Worm (Caenorhabditis elegans) whole organism, young adult: ENCODE data around the gene acc-4.

Source experiments
- B0035.1 ChIP-seq: sonication (generic microtip); optimal IDR thresholded peaks from 2 replicates; lab custom pipeline; 2016; ENCODE audit warnings: missing genetic modification characterization, mild to moderate bottlenecking, missing compliant biosample characterization, missing genotype, missing genetic modification reagents
- B0336.3 ChIP-seq: fragments of 200-800 bp; sonication (Bioruptor generic); IDR thresholded peaks from 2 replicates; pipeline ENCODE4 v1.3.6; 2022; ENCODE audit warnings: missing genetic modification characterization, missing compliant biosample characterization
- C17E4.6 ChIP-seq: fragments of 200-800 bp; sonication (Bioruptor generic); IDR thresholded peaks from 2 replicates; pipeline ENCODE4 v1.3.6; 2022; ENCODE audit warnings: missing genetic modification reagents, missing genetic modification characterization, missing compliant biosample characterization
- F33H1.4 ChIP-seq: fragments of 200-800 bp; sonication (Bioruptor generic); IDR thresholded peaks from 2 replicates; pipeline ENCODE4 v1.3.6; 2022; ENCODE audit warnings: missing genetic modification reagents, missing genetic modification characterization, missing compliant biosample characterization
- F52B5.7 ChIP-seq: sonication (generic microtip); optimal IDR thresholded peaks from 2 replicates; lab custom pipeline; 2016; ENCODE audit warnings: mild to moderate bottlenecking, missing genetic modification characterization, missing compliant biosample characterization
- F55B11.4 ChIP-seq: sonication (generic microtip); optimal IDR thresholded peaks from 2 replicates; lab custom pipeline; 2016; ENCODE audit warnings: missing compliant biosample characterization, missing genetic modification characterization, borderline replicate concordance; ENCODE audit not compliant: insufficient read depth
- F57A8.1 ChIP-seq: fragments of 200-800 bp; sonication (Bioruptor generic); optimal IDR thresholded peaks from 2 replicates; lab custom pipeline; 2018; ENCODE audit warnings: mild to moderate bottlenecking, missing genetic modification characterization, moderate library complexity, missing compliant biosample characterization
- T07F8.4 ChIP-seq: sonication (generic microtip); optimal IDR thresholded peaks from 2 replicates; lab custom pipeline; 2016; ENCODE audit warnings: mild to moderate bottlenecking, missing genetic modification characterization, moderate library complexity, missing compliant biosample characterization
- Y53F4B.3 ChIP-seq: fragments of 200-800 bp; sonication (Bioruptor generic); IDR thresholded peaks from 2 replicates; pipeline ENCODE4 v1.3.6; 2022; ENCODE audit warnings: missing genetic modification reagents, missing genetic modification characterization, missing compliant biosample characterization
- Y67H2A.10 ChIP-seq: fragments of 200-800 bp; sonication (Bioruptor generic); conservative IDR thresholded peaks from 2 replicates; pipeline ENCODE4 v1.3.6; 2022; ENCODE audit warnings: missing genetic modification reagents, missing genetic modification characterization, missing compliant biosample characterization
- aptf-2 ChIP-seq: fragments of 200-800 bp; sonication (Bioruptor generic); conservative IDR thresholded peaks from 2 replicates; pipeline ENCODE4 v1.3.6; 2022; ENCODE audit warnings: missing genetic modification reagents, missing genetic modification characterization, missing compliant biosample characterization
- atf-7 ChIP-seq: sonication (generic microtip); optimal IDR thresholded peaks from 2 replicates; lab custom pipeline; 2017; ENCODE audit warnings: mild to moderate bottlenecking, missing genetic modification characterization, missing compliant biosample characterization
- athp-1 ChIP-seq: sonication (generic microtip); optimal IDR thresholded peaks from 2 replicates; lab custom pipeline; 2017; ENCODE audit warnings: mild to moderate bottlenecking, missing genetic modification characterization, missing compliant biosample characterization
- attf-5 ChIP-seq: fragments of 200-800 bp; sonication (Bioruptor generic); optimal IDR thresholded peaks from 2 replicates; lab custom pipeline; 2018; ENCODE audit warnings: mild to moderate bottlenecking, missing genetic modification characterization, missing compliant biosample characterization
- attf-6 ChIP-seq: fragments of 200-800 bp; sonication (Bioruptor generic); IDR thresholded peaks from 2 replicates; pipeline ENCODE4 v1.3.6; 2022; ENCODE audit warnings: missing genetic modification reagents, missing genetic modification characterization, missing compliant biosample characterization
- bed-2 ChIP-seq: fragments of 200-800 bp; sonication (Bioruptor generic); IDR thresholded peaks from 2 replicates; pipeline ENCODE4 v1.3.6; 2022; ENCODE audit warnings: missing genetic modification reagents, missing genetic modification characterization, missing compliant biosample characterization
- cebp-1 ChIP-seq, 2 experiments: fragments of 200-800 bp in 1 of 2; sonication (Bioruptor generic) in 1 of 2; sonication (generic microtip) in 1 of 2; IDR thresholded peaks in 1 of 2; optimal IDR thresholded peaks in 1 of 2; 2 replicates each; pipeline versions ENCODE4 v1.3.6 to Lab custom; 2017 to 2022; ENCODE audit warnings: missing compliant biosample characterization in 2 of 2, missing genetic modification characterization in 2 of 2, mild to moderate bottlenecking in 1 of 2, missing genetic modification reagents in 1 of 2, moderate library complexity in 1 of 2
- ceh-79 ChIP-seq: sonication (generic microtip); optimal IDR thresholded peaks from 2 replicates; lab custom pipeline; 2017; ENCODE audit warnings: mild to moderate bottlenecking, missing genetic modification characterization, missing compliant biosample characterization
- chd-7 ChIP-seq: sonication (generic microtip); optimal IDR thresholded peaks from 2 replicates; lab custom pipeline; 2016; ENCODE audit warnings: mild to moderate bottlenecking, missing genetic modification characterization, moderate library complexity, missing compliant biosample characterization
- dpff-1 ChIP-seq: sonication (generic microtip); optimal IDR thresholded peaks from 2 replicates; lab custom pipeline; 2017; ENCODE audit warnings: mild to moderate bottlenecking, missing genetic modification characterization, missing compliant biosample characterization
- egl-18 ChIP-seq: fragments of 200-800 bp; sonication (Bioruptor generic); IDR thresholded peaks from 2 replicates; pipeline ENCODE4 v1.3.6; 2022; ENCODE audit warnings: missing genetic modification reagents, missing genetic modification characterization, missing compliant biosample characterization
- egl-44 ChIP-seq: fragments of 200-800 bp; sonication (Bioruptor generic); IDR thresholded peaks from 2 replicates; pipeline ENCODE4 v1.3.6; 2022; ENCODE audit warnings: missing genetic modification reagents, missing genetic modification characterization, missing compliant biosample characterization
- hlh-12 ChIP-seq: sonication (generic microtip); optimal IDR thresholded peaks from 2 replicates; lab custom pipeline; 2016; ENCODE audit warnings: missing genetic modification characterization, missing compliant biosample characterization
- hrde-1 ChIP-seq: sonication (generic microtip); optimal IDR thresholded peaks from 2 replicates; lab custom pipeline; 2016; ENCODE audit warnings: missing genetic modification characterization, mild to moderate bottlenecking, missing compliant biosample characterization, moderate library complexity, missing genotype, missing genetic modification reagents, borderline replicate concordance
- lag-1 ChIP-seq: fragments of 200-800 bp; sonication (Bioruptor generic); IDR thresholded peaks from 2 replicates; pipeline ENCODE4 v1.3.6; 2022; ENCODE audit warnings: missing genetic modification reagents, missing genetic modification characterization, missing compliant biosample characterization
- let-526 ChIP-seq: fragments of 200-800 bp; sonication (Bioruptor generic); IDR thresholded peaks from 2 replicates; pipeline ENCODE4 v1.3.6; 2022; ENCODE audit warnings: missing genetic modification reagents, missing genetic modification characterization, missing compliant biosample characterization
- lin-26 ChIP-seq: fragments of 200-800 bp; sonication (Bioruptor generic); IDR thresholded peaks from 2 replicates; pipeline ENCODE4 v1.3.6; 2022; ENCODE audit warnings: missing genetic modification reagents, missing genetic modification characterization, missing compliant biosample characterization
- lin-35 ChIP-seq, 3 experiments: fragments of 150-350 bp in 2 of 3; sonication (generic microtip) in 1 of 3; optimal IDR thresholded peaks; 2 replicates each; lab custom pipeline; 2014 to 2018; ENCODE audit warnings: missing biosample characterization in 3 of 3, missing genetic modification characterization in 3 of 3, missing genetic modification reagents in 3 of 3
- lin-54 ChIP-seq: fragments of 200-800 bp; sonication (Bioruptor generic); optimal IDR thresholded peaks from 2 replicates; lab custom pipeline; 2018; ENCODE audit warnings: mild to moderate bottlenecking, missing genetic modification characterization, missing compliant biosample characterization
- madf-3 ChIP-seq: fragments of 200-800 bp; sonication (Bioruptor generic); IDR thresholded peaks from 2 replicates; pipeline ENCODE4 v1.3.6; 2022; ENCODE audit warnings: missing genetic modification reagents, missing genetic modification characterization, missing compliant biosample characterization
- mel-28 ChIP-seq: sonication (generic microtip); optimal IDR thresholded peaks from 2 replicates; lab custom pipeline; 2016; ENCODE audit warnings: borderline replicate concordance, mild to moderate bottlenecking, missing genetic modification characterization, missing compliant biosample characterization
- nhr-80 ChIP-seq: sonication (generic microtip); optimal IDR thresholded peaks from 2 replicates; lab custom pipeline; 2016; ENCODE audit warnings: missing genetic modification characterization, missing compliant biosample characterization
- pbrm-1 ChIP-seq: fragments of 200-800 bp; sonication (Bioruptor generic); IDR thresholded peaks from 2 replicates; pipeline ENCODE4 v1.3.6; 2022; ENCODE audit warnings: missing genetic modification reagents, missing genetic modification characterization, missing compliant biosample characterization
- pha-4 ChIP-seq: fragments of 150-350 bp; sonication (generic microtip); optimal IDR thresholded peaks from 2 replicates; lab custom pipeline; 2014; ENCODE audit warnings: missing biosample characterization, missing genetic modification reagents, missing genetic modification characterization
- rcor-1 ChIP-seq: fragments of 200-800 bp; sonication (Bioruptor generic); IDR thresholded peaks from 2 replicates; pipeline ENCODE4 v1.3.6; 2022; ENCODE audit warnings: missing genetic modification reagents, missing genetic modification characterization, missing compliant biosample characterization
- rec-8 ChIP-seq, 2 experiments: sonication (generic microtip); optimal IDR thresholded peaks; 2 replicates each; lab custom pipeline; 2016; ENCODE audit warnings: mild to moderate bottlenecking in 2 of 2, missing genetic modification characterization in 2 of 2, missing genetic modification reagents in 2 of 2, missing genotype in 2 of 2, missing biosample characterization in 1 of 2, missing compliant biosample characterization in 1 of 2, moderate library complexity in 1 of 2
- repo-1 ChIP-seq: sonication (generic microtip); optimal IDR thresholded peaks from 2 replicates; lab custom pipeline; 2017; ENCODE audit warnings: mild to moderate bottlenecking, missing genetic modification characterization, missing compliant biosample characterization
- snpc-1.1 ChIP-seq: sonication (generic microtip); optimal IDR thresholded peaks from 2 replicates; lab custom pipeline; 2017; ENCODE audit warnings: missing genetic modification characterization, mild to moderate bottlenecking, missing compliant biosample characterization, antibody characterized with exemption, moderate library complexity, missing genotype, missing genetic modification reagents; ENCODE audit not compliant: insufficient read depth
- snpc-4 ChIP-seq, 5 experiments: fragments of 150-350 bp in 1 of 5; sonication (generic microtip) in 4 of 5; optimal IDR thresholded peaks; 2 replicates each; lab custom pipeline; 2014 to 2018; ENCODE audit warnings: missing genetic modification characterization in 5 of 5, missing biosample characterization in 3 of 5, antibody characterized with exemption in 2 of 5, mild to moderate bottlenecking in 2 of 5, missing compliant biosample characterization in 2 of 5, missing genotype in 2 of 5, moderate library complexity in 2 of 5, missing genetic modification reagents in 1 of 5
- somi-1 ChIP-seq: fragments of 200-800 bp; sonication (Bioruptor generic); optimal IDR thresholded peaks from 2 replicates; lab custom pipeline; 2018; ENCODE audit warnings: mild to moderate bottlenecking, missing genetic modification characterization, missing compliant biosample characterization
- sptf-2 ChIP-seq: fragments of 200-800 bp; sonication (Bioruptor generic); optimal IDR thresholded peaks from 2 replicates; lab custom pipeline; 2018; ENCODE audit warnings: mild to moderate bottlenecking, missing genetic modification characterization, missing compliant biosample characterization
- unc-130 ChIP-seq: sonication (generic microtip); optimal IDR thresholded peaks from 2 replicates; lab custom pipeline; 2016; ENCODE audit warnings: missing genetic modification reagents, missing genetic modification characterization, missing compliant biosample characterization
- unc-62 ChIP-seq: fragments of 150-350 bp; optimal IDR thresholded peaks from 2 replicates; lab custom pipeline; 2014; ENCODE audit warnings: missing biosample characterization, missing genetic modification reagents, missing genetic modification characterization
- xnd-1 ChIP-seq: sonication (generic microtip); optimal IDR thresholded peaks from 2 replicates; lab custom pipeline; 2016; ENCODE audit warnings: missing genotype, missing genetic modification reagents, missing genetic modification characterization, missing compliant biosample characterization

The acc-4 gene

DNA sequence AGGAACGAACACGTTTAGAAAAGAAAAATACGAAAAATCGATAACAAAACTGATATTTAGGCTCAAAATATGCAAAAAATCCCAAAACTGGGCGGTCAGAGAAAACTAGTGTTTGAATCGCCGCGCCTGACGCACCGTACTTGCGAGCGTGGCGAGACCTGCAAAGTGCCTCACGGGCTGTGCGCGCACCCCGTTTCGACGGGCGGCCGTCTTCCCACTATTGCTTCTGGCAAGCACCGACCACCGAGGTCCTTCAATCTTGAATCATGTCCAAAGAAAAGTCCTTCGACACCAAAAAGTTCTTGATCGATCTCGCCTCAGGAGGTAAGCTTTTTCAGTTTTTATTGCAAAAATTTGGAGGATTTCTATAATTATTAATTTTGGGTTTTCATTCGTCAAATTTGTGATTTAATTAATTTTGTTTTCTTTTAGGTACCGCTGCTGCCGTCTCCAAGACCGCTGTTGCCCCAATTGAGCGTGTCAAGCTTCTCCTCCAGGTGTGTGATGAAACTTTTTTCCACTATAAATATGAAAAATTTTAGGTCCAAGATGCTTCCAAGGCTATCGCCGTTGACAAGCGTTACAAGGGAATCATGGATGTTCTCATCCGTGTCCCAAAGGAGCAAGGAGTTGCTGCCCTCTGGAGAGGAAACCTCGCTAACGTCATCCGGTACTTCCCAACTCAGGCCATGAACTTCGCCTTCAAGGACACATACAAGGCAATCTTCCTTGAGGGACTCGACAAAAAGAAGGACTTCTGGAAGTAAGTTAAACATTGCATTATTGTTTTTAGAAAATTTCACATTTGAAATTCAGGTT, 20.8 kb downstream of the acc-4 start, which contains the start of gene ant-1.1 (continued):
- no peak for TF ChIP-seq hlh-12 (tag; lab: Kevin White, UChicago)
- TF ChIP-seq athp-1 (tag; lab: Kevin White, UChicago): peak; percentile 81
- TF ChIP-seq ceh-79: peak; percentile 19
- peak; percentile 69 for TF ChIP-seq cebp-1 (GFP tag; IDR thresholded peaks at IDR 0.05; lab: Robert Waterston, UW)
- peak; percentile 84 for TF ChIP-seq cebp-1 (tag; optimal IDR thresholded peaks at IDR 0.05; lab: Kevin White, UChicago)
- TF ChIP-seq hrde-1 (tag; lab: Kevin White, UChicago): no peak
- TF ChIP-seq unc-62 (GFP tag; lab: Kevin White, UChicago): no peak
- TF ChIP-seq lin-35 (GFP tag; optimal IDR thresholded peaks at IDR 0.05; lab: Kevin White, UChicago): peak; percentile 13 to 96 (median 66)
- TF ChIP-seq rcor-1 (GFP tag; lab: Robert Waterston, UW): peak; percentile 87
- TF ChIP-seq F52B5.7: no peak
- TF ChIP-seq unc-130 (GFP tag; lab: Kevin White, UChicago): peak; percentile 30
- TF ChIP-seq somi-1 (GFP tag; lab: Kevin White, UChicago): peak; percentile 35
- peak; percentile 63 for TF ChIP-seq nhr-80 (tag; lab: Kevin White, UChicago)
- no peak for TF ChIP-seq snpc-4 (GFP tag; optimal IDR thresholded peaks at IDR 0.05; lab: Kevin White, UChicago)
- peak in 3 of 4 experiments; percentile 34 to 65 (median 57) for TF ChIP-seq snpc-4 (tag; optimal IDR thresholded peaks at IDR 0.05; lab: Kevin White, UChicago)
- TF ChIP-seq xnd-1 (tag; lab: Kevin White, UChicago): peak; percentile 45
- peak; percentile 72; the same call in 1 of the 2 replicates for TF ChIP-seq B0336.3 (GFP tag; lab: Robert Waterston, UW)
- no peak for TF ChIP-seq snpc-1.1 (tag; lab: Kevin White, UChicago)
- TF ChIP-seq aptf-2 (GFP tag; lab: Robert Waterston, UW): peak; percentile 82
- TF ChIP-seq pha-4 (tag; lab: Kevin White, UChicago): no peak
- TF ChIP-seq dpff-1 (tag; lab: Kevin White, UChicago): no peak
- TF ChIP-seq Y67H2A.10: peak; percentile 84
- no peak for TF ChIP-seq rec-8 (tag; optimal IDR thresholded peaks at IDR 0.05; lab: Kevin White, UChicago)
- peak; percentile 69; the same call in 1 of the 2 replicates for TF ChIP-seq lin-26 (GFP tag; lab: Robert Waterston, UW)
- peak; percentile 63 for TF ChIP-seq Y53F4B.3 (GFP tag; lab: Robert Waterston, UW)
- peak; percentile 1 for TF ChIP-seq B0035.1 (tag; lab: Kevin White, UChicago)
- TF ChIP-seq C17E4.6: peak; percentile 79; the same call in 1 of the 2 replicates
- peak; percentile 81 for TF ChIP-seq atf-7 (tag; lab: Kevin White, UChicago)
- TF ChIP-seq T07F8.4: no peak
- TF ChIP-seq F33H1.4 (GFP tag; lab: Robert Waterston, UW): peak; percentile 99
- peak; percentile 91 for TF ChIP-seq pbrm-1 (GFP tag; lab: Robert Waterston, UW)
- TF ChIP-seq F57A8.1: no peak
- TF ChIP-seq F55B11.4 (tag; lab: Kevin White, UChicago): no peak
- no peak for TF ChIP-seq egl-18 (GFP tag; lab: Robert Waterston, UW)
- peak; percentile 22 for TF ChIP-seq sptf-2 (GFP tag; lab: Kevin White, UChicago)
- TF ChIP-seq repo-1: peak; percentile 61
- TF ChIP-seq lin-54 (GFP tag; lab: Kevin White, UChicago): peak; percentile 99
- peak; percentile 38 for TF ChIP-seq mel-28
- peak; percentile 91 for TF ChIP-seq madf-3 (GFP tag; lab: Robert Waterston, UW)
- TF ChIP-seq let-526: peak; percentile 54; the same call in 1 of the 2 replicates
- TF ChIP-seq bed-2: no peak
- no peak for TF ChIP-seq lag-1 (GFP tag; lab: Robert Waterston, UW)
- peak; percentile 88 for TF ChIP-seq attf-5 (GFP tag; lab: Kevin White, UChicago)
- no peak for TF ChIP-seq attf-6 (GFP tag; lab: Robert Waterston, UW)
- peak; percentile 66 for TF ChIP-seq chd-7 (tag; lab: Kevin White, UChicago)
- TF ChIP-seq egl-44 (GFP tag; lab: Robert Waterston, UW): no peak
